Fruit fly (Drosophila melanogaster): ENCODE results near the gene CG6592.

CG6592 gene

dm6 chr3L:6094697-6095096 lies 35.2 kb downstream of the CG6592 start, which contains the start of the genes CG10467 and loj (continued):
- TF ChIP-seq Vsx1 (GFP tag; optimal IDR thresholded peaks at IDR 0.05) (peak; percentile 73), oc (tag; optimal IDR thresholded peaks at IDR 0.05) (peak; percentile 94), tin (GFP tag; optimal IDR thresholded peaks at IDR 0.05) (peak; percentile 97), CG11504 (tag; optimal IDR thresholded peaks at IDR 0.05) (peak; percentile 95), vvl (GFP tag; IDR thresholded peaks at IDR 0.05) (peak; percentile 97), CG2116 (GFP tag; optimal IDR thresholded peaks at IDR 0.05) (peak; percentile 85), seq (GFP tag; IDR thresholded peaks at IDR 0.05) (peak; percentile 86), Hand (GFP tag; optimal IDR thresholded peaks at IDR 0.05) (peak; percentile 61), en (GFP tag; optimal IDR thresholded peaks at IDR 0.05) (peak; percentile 44), Dip2 (GFP tag; IDR thresholded peaks at IDR 0.05) (peak; percentile 56; the same call in 1 of the 2 replicates), CG1647 (GFP tag; optimal IDR thresholded peaks at IDR 0.05) (peak; percentile 74), ase (GFP tag; IDR thresholded peaks at IDR 0.05) (peak; percentile 96), eve (GFP tag; optimal IDR thresholded peaks at IDR 0.05) (no peak), CG12299 (tag; optimal IDR thresholded peaks at IDR 0.05) (peak; percentile 81), Hr3 (GFP tag; optimal IDR thresholded peaks at IDR 0.05) (peak; percentile 98), trh (GFP tag; optimal IDR thresholded peaks at IDR 0.05) (peak; percentile 95), CG11695 (GFP tag; IDR thresholded peaks at IDR 0.05) (peak; percentile 89), slp2 (GFP tag; optimal IDR thresholded peaks at IDR 0.05) (peak; percentile 72), zen2 (GFP tag; IDR thresholded peaks at IDR 0.05; ENCODE audit: partially characterized antibody) (no peak), CG2889 (GFP tag; IDR thresholded peaks at IDR 0.05) (peak; percentile 96), CG13296 (GFP tag; optimal IDR thresholded peaks at IDR 0.05) (peak; percentile 86), D19A (tag; optimal IDR thresholded peaks at IDR 0.05) (peak; percentile 87), insv (GFP tag; optimal IDR thresholded peaks at IDR 0.05) (peak in 1 of 2 experiments; percentile 63), Deaf1 (tag; optimal IDR thresholded peaks at IDR 0.05) (peak; percentile 73), CG17328 (GFP tag; IDR thresholded peaks at IDR 0.05) (peak; percentile 96), Rx (GFP tag; IDR thresholded peaks at IDR 0.05) (peak; percentile 94), CG10959 (GFP tag; IDR thresholded peaks at IDR 0.05) (peak; percentile 94), CG15514 (GFP tag; optimal IDR thresholded peaks at IDR 0.05) (peak; percentile 84), sens (GFP tag) (peak; percentile 97), slou (GFP tag; optimal IDR thresholded peaks at IDR 0.05) (peak; percentile 96), CG8944 (GFP tag; optimal IDR thresholded peaks at IDR 0.05) (peak; percentile 81), knrl (GFP tag; IDR thresholded peaks at IDR 0.05; ENCODE audit: partially characterized antibody) (peak; percentile 86), CG9437 (GFP tag; optimal IDR thresholded peaks at IDR 0.05) (peak; percentile 84), gem (tag; optimal IDR thresholded peaks at IDR 0.05) (peak; percentile 98), CG7745 (tag; optimal IDR thresholded peaks at IDR 0.05) (peak; percentile 4), pum (GFP tag; optimal IDR thresholded peaks at IDR 0.05) (peak; percentile 83), dimm (GFP tag; IDR thresholded peaks at IDR 0.05) (peak; percentile 91), CG17612 (GFP tag; IDR thresholded peaks at IDR 0.05) (peak; percentile 91), CG15011 (GFP tag; optimal IDR thresholded peaks at IDR 0.05) (peak; percentile 81), CG32772 (GFP tag; IDR thresholded peaks at IDR 0.05) (peak; percentile 98), gt (GFP tag; IDR thresholded peaks at IDR 0.05) (peak; percentile 94), peb (GFP tag; IDR thresholded peaks at IDR 0.05) (peak; percentile 92), CG32767 (GFP tag; IDR thresholded peaks at IDR 0.05) (peak; percentile 93), bowl (GFP tag; IDR thresholded peaks at IDR 0.05) (peak; percentile 81), Sox100B (GFP tag; optimal IDR thresholded peaks at IDR 0.05) (peak; percentile 88), CG1024 (GFP tag; IDR thresholded peaks at IDR 0.05) (peak; percentile 91), CG14667 (GFP tag; IDR thresholded peaks at IDR 0.05) (peak; percentile 97), zfh2 (GFP tag; optimal IDR thresholded peaks at IDR 0.05) (peak; percentile 87), Jarid2 (GFP tag; optimal IDR thresholded peaks at IDR 0.05) (peak; percentile 67), TFAM (GFP tag; optimal IDR thresholded peaks at IDR 0.05) (no peak), Awh (GFP tag; IDR thresholded peaks at IDR 0.05) (peak; percentile 91), sqz (GFP tag; optimal IDR thresholded peaks at IDR 0.05) (no peak)

All from whole organism, embryonic.